Worm (Caenorhabditis elegans) whole organism, young adult: ENCODE data around the gene T28C12.6.

Experiments used
- B0035.1 ChIP-seq: sonication (generic microtip); optimal IDR thresholded peaks from 2 replicates; lab custom pipeline; 2016; ENCODE audit warnings: missing genetic modification characterization, mild to moderate bottlenecking, missing compliant biosample characterization, missing genotype, missing genetic modification reagents
- D2030.7 ChIP-seq: fragments of 200-800 bp; sonication (Bioruptor generic); IDR thresholded peaks from 2 replicates; pipeline ENCODE4 v1.3.6; 2022; ENCODE audit warnings: missing genetic modification reagents, missing genetic modification characterization, missing compliant biosample characterization
- Y53F4B.3 ChIP-seq: fragments of 200-800 bp; sonication (Bioruptor generic); IDR thresholded peaks from 2 replicates; pipeline ENCODE4 v1.3.6; 2022; ENCODE audit warnings: missing genetic modification reagents, missing genetic modification characterization, missing compliant biosample characterization
- Y53G8AR.9 ChIP-seq: fragments of 200-800 bp; sonication (Bioruptor generic); conservative IDR thresholded peaks from 2 replicates; pipeline ENCODE4 v1.3.6; 2022; ENCODE audit warnings: missing genetic modification reagents, missing genetic modification characterization, missing compliant biosample characterization
- Y67H2A.10 ChIP-seq: fragments of 200-800 bp; sonication (Bioruptor generic); conservative IDR thresholded peaks from 2 replicates; pipeline ENCODE4 v1.3.6; 2022; ENCODE audit warnings: missing genetic modification reagents, missing genetic modification characterization, missing compliant biosample characterization
- cebp-1 ChIP-seq, 2 experiments: fragments of 200-800 bp in 1 of 2; sonication (Bioruptor generic) in 1 of 2; sonication (generic microtip) in 1 of 2; IDR thresholded peaks in 1 of 2; optimal IDR thresholded peaks in 1 of 2; 2 replicates each; pipeline versions ENCODE4 v1.3.6 to Lab custom; 2017 to 2022; ENCODE audit warnings: missing compliant biosample characterization in 2 of 2, missing genetic modification characterization in 2 of 2, mild to moderate bottlenecking in 1 of 2, missing genetic modification reagents in 1 of 2, moderate library complexity in 1 of 2
- ceh-27 ChIP-seq: fragments of 200-800 bp; sonication (Bioruptor generic); optimal IDR thresholded peaks from 2 replicates; lab custom pipeline; 2018; ENCODE audit warnings: mild to moderate bottlenecking, missing genetic modification characterization, moderate library complexity, missing compliant biosample characterization
- ceh-91 ChIP-seq: fragments of 200-800 bp; sonication (Bioruptor generic); IDR thresholded peaks from 2 replicates; pipeline ENCODE4 v1.3.6; 2022; ENCODE audit warnings: missing genetic modification reagents, missing genetic modification characterization, missing compliant biosample characterization
- dpl-1 ChIP-seq: fragments of 150-350 bp; optimal IDR thresholded peaks from 2 replicates; lab custom pipeline; 2014; ENCODE audit warnings: missing biosample characterization, missing genetic modification reagents, missing genetic modification characterization
- egl-44 ChIP-seq: fragments of 200-800 bp; sonication (Bioruptor generic); IDR thresholded peaks from 2 replicates; pipeline ENCODE4 v1.3.6; 2022; ENCODE audit warnings: missing genetic modification reagents, missing genetic modification characterization, missing compliant biosample characterization
- egrh-3 ChIP-seq: fragments of 200-800 bp; sonication (Bioruptor generic); IDR thresholded peaks from 2 replicates; pipeline ENCODE4 v1.3.6; 2022; ENCODE audit warnings: missing genetic modification reagents, missing genetic modification characterization, missing compliant biosample characterization
- fkh-3 ChIP-seq: sonication (generic microtip); optimal IDR thresholded peaks from 2 replicates; lab custom pipeline; 2016; ENCODE audit warnings: mild to moderate bottlenecking, missing genetic modification characterization, missing compliant biosample characterization
- hlh-26 ChIP-seq: fragments of 200-800 bp; sonication (Bioruptor generic); conservative IDR thresholded peaks from 2 replicates; pipeline ENCODE4 v1.3.6; 2022; ENCODE audit warnings: missing genetic modification reagents, missing genetic modification characterization, missing compliant biosample characterization
- lag-1 ChIP-seq: fragments of 200-800 bp; sonication (Bioruptor generic); IDR thresholded peaks from 2 replicates; pipeline ENCODE4 v1.3.6; 2022; ENCODE audit warnings: missing genetic modification reagents, missing genetic modification characterization, missing compliant biosample characterization
- lin-26 ChIP-seq: fragments of 200-800 bp; sonication (Bioruptor generic); IDR thresholded peaks from 2 replicates; pipeline ENCODE4 v1.3.6; 2022; ENCODE audit warnings: missing genetic modification reagents, missing genetic modification characterization, missing compliant biosample characterization
- mxl-1 ChIP-seq: sonication (generic microtip); optimal IDR thresholded peaks from 2 replicates; lab custom pipeline; 2016; ENCODE audit warnings: missing genetic modification characterization, missing compliant biosample characterization
- nfya-1 ChIP-seq: sonication (generic microtip); optimal IDR thresholded peaks from 2 replicates; lab custom pipeline; 2017; ENCODE audit warnings: antibody characterized with exemption, missing compliant biosample characterization, missing genetic modification characterization, borderline replicate concordance; ENCODE audit not compliant: insufficient read depth
- nfyb-1 ChIP-seq: fragments of 200-800 bp; sonication (Bioruptor generic); IDR thresholded peaks from 2 replicates; pipeline ENCODE4 v1.3.6; 2022; ENCODE audit warnings: missing genetic modification reagents, missing genetic modification characterization, missing compliant biosample characterization
- nhr-27 ChIP-seq: fragments of 200-800 bp; sonication (Bioruptor generic); optimal IDR thresholded peaks from 2 replicates; lab custom pipeline; 2018; ENCODE audit warnings: mild to moderate bottlenecking, missing genetic modification characterization, moderate library complexity, missing compliant biosample characterization
- nhr-80 ChIP-seq: sonication (generic microtip); optimal IDR thresholded peaks from 2 replicates; lab custom pipeline; 2016; ENCODE audit warnings: missing genetic modification characterization, missing compliant biosample characterization
- pha-4 ChIP-seq: fragments of 150-350 bp; sonication (generic microtip); optimal IDR thresholded peaks from 2 replicates; lab custom pipeline; 2014; ENCODE audit warnings: missing biosample characterization, missing genetic modification reagents, missing genetic modification characterization
- repo-1 ChIP-seq: sonication (generic microtip); optimal IDR thresholded peaks from 2 replicates; lab custom pipeline; 2017; ENCODE audit warnings: mild to moderate bottlenecking, missing genetic modification characterization, missing compliant biosample characterization
- sea-2 ChIP-seq: fragments of 200-800 bp; sonication (Bioruptor generic); IDR thresholded peaks from 2 replicates; pipeline ENCODE4 v1.3.6; 2022; ENCODE audit warnings: missing genetic modification characterization, missing compliant biosample characterization
- snpc-1.1 ChIP-seq: sonication (generic microtip); optimal IDR thresholded peaks from 2 replicates; lab custom pipeline; 2017; ENCODE audit warnings: missing genetic modification characterization, mild to moderate bottlenecking, missing compliant biosample characterization, antibody characterized with exemption, moderate library complexity, missing genotype, missing genetic modification reagents; ENCODE audit not compliant: insufficient read depth
- tbp1 ChIP-seq: fragments of 200-800 bp; sonication (Bioruptor generic); optimal IDR thresholded peaks from 2 replicates; lab custom pipeline; 2018; ENCODE audit warnings: mild to moderate bottlenecking, missing genetic modification characterization, missing compliant biosample characterization
- tlf-1 ChIP-seq: fragments of 200-800 bp; sonication (Bioruptor generic); optimal IDR thresholded peaks from 2 replicates; lab custom pipeline; 2018; ENCODE audit warnings: mild to moderate bottlenecking, missing genetic modification characterization, missing compliant biosample characterization
- zfh-2 ChIP-seq: fragments of 200-800 bp; sonication (Bioruptor generic); conservative IDR thresholded peaks from 2 replicates; pipeline ENCODE4 v1.3.6; 2022; ENCODE audit warnings: missing genetic modification reagents, missing genetic modification characterization, missing compliant biosample characterization
- zim-3 ChIP-seq: sonication (generic microtip); optimal IDR thresholded peaks from 2 replicates; lab custom pipeline; 2017; ENCODE audit warnings: mild to moderate bottlenecking, missing genetic modification characterization, moderate library complexity, missing compliant biosample characterization
- ztf-28 ChIP-seq: fragments of 200-800 bp; sonication (Bioruptor generic); IDR thresholded peaks from 2 replicates; pipeline ENCODE4 v1.3.6; 2022; ENCODE audit warnings: missing genetic modification reagents, missing genetic modification characterization, missing compliant biosample characterization
- ztf-3 ChIP-seq: fragments of 200-800 bp; sonication (Bioruptor generic); optimal IDR thresholded peaks from 2 replicates; lab custom pipeline; 2018; ENCODE audit warnings: mild to moderate bottlenecking, missing genetic modification characterization, missing compliant biosample characterization

Gene T28C12.6

ce11 chrV:6364806-6365205 lies 28.9 kb upstream of the T28C12.6 start:
- TF ChIP-seq nhr-27 (tag; lab: Kevin White, UChicago) = no peak
- no peak for TF ChIP-seq zfh-2 (GFP tag; lab: Robert Waterston, UW)
- no peak for TF ChIP-seq B0035.1 (tag; lab: Kevin White, UChicago)
- no peak for TF ChIP-seq Y53G8AR.9
- no peak for TF ChIP-seq fkh-3 (tag; lab: Kevin White, UChicago)
- no peak for TF ChIP-seq dpl-1
- TF ChIP-seq zim-3 (tag; lab: Kevin White, UChicago) = no peak
- TF ChIP-seq pha-4 (tag; lab: Kevin White, UChicago) = no peak
- TF ChIP-seq nhr-80 (tag; lab: Kevin White, UChicago) = no peak
- TF ChIP-seq lag-1 (GFP tag; lab: Robert Waterston, UW) = no peak
- TF ChIP-seq hlh-26 (GFP tag; lab: Robert Waterston, UW) = no peak
- TF ChIP-seq ztf-28 (GFP tag; lab: Robert Waterston, UW) = no peak
- TF ChIP-seq ceh-27 (GFP tag; lab: Kevin White, UChicago) = no peak

DNA sequence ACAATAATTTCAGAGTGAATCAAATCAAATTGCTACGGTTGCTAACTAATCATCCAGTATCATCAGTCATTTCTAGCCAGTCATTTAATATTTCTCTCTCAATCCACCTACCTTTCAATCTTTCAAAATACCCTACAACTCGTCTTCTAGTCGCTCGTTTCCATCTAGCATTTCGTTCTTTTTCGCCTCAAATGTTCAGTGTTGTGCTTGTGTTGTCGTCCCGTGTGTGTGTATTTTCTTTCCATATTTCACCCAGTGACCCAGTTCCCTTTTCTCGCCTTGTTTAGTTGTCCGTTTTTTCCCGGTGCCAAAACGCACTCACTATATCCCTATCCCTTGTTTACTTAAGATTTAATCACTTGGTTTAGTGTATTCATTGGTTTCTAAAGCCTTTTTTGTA lies 25.8 kb upstream of the T28C12.6 start:
- TF ChIP-seq Y53F4B.3 (GFP tag; lab: Robert Waterston, UW) = no peak
- no peak for TF ChIP-seq snpc-1.1
- no peak for TF ChIP-seq tlf-1 (GFP tag; lab: Kevin White, UChicago)
- TF ChIP-seq sea-2 = no peak
- TF ChIP-seq mxl-1 = no peak
- TF ChIP-seq D2030.7 (GFP tag; lab: Robert Waterston, UW) = no peak
- no peak for TF ChIP-seq Y67H2A.10 (GFP tag; lab: Robert Waterston, UW)

ce11 chrV:6359522-6359921 lies 23.6 kb upstream of the T28C12.6 start:
- TF ChIP-seq ceh-91 (GFP tag; lab: Robert Waterston, UW) = no peak
- TF ChIP-seq egrh-3 (GFP tag; lab: Robert Waterston, UW) = no peak
- TF ChIP-seq cebp-1 (GFP tag; IDR thresholded peaks at IDR 0.05; lab: Robert Waterston, UW) = no peak
- peak; percentile 0 for TF ChIP-seq cebp-1 (tag; optimal IDR thresholded peaks at IDR 0.05; lab: Kevin White, UChicago)
- no peak for TF ChIP-seq nhr-80 (tag; lab: Kevin White, UChicago)
- no peak for TF ChIP-seq egl-44 (GFP tag; lab: Robert Waterston, UW)
- no peak for TF ChIP-seq repo-1 (tag; lab: Kevin White, UChicago)
- TF ChIP-seq zfh-2 (GFP tag; lab: Robert Waterston, UW) = 0 out of 2 replicates have a peak, but pooled peaks have one; percentile 27
- TF ChIP-seq tbp1 (GFP tag; lab: Kevin White, UChicago) = no peak
- TF ChIP-seq ztf-3 = no peak

DNA sequence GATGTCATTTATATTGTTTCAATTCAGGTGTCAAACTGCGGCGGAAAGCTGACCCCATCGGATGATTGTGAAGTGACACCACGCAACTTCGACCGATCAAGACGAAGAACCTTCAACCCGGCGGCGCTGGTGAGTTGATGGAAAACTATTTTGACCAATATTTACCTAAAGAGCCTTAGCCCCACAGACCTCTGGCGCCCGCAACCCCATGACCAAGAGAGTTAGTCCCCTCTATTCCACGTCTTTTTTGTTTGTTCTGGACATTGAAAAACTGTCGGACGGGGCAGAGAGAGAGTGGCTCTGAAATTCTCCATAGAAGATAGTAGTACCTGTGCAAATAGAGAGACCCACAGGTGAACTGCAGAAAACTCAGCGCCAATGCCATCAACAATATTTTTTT lies 22.8 kb upstream of the T28C12.6 start:
- TF ChIP-seq nfyb-1 (GFP tag; lab: Robert Waterston, UW) = 0 out of 2 replicates have a peak, but pooled peaks have one; percentile 32
- no peak for TF ChIP-seq nhr-27 (tag; lab: Kevin White, UChicago)

ce11 chrV:6357236-6357635 lies 21.3 kb upstream of the T28C12.6 start:
- TF ChIP-seq nfya-1 (tag; lab: Kevin White, UChicago) (no peak), mxl-1 (no peak), pha-4 (tag; lab: Kevin White, UChicago) (peak; percentile 3), zfh-2 (GFP tag; lab: Robert Waterston, UW) (peak; percentile 29; the same call in 1 of the 2 replicates), lin-26 (GFP tag; lab: Robert Waterston, UW) (no peak)
